Worm (Caenorhabditis elegans): Measurements from ENCODE around the gene F22B7.3.
A peak's percentile ranks its signal among the peaks of the same experiment; 100 is the strongest.

The F22B7.3 gene

ce11 chrIII:8678371-8678770, 29.7 kb downstream of the F22B7.3 start (continued):
- TF ChIP-seq nhr-11 (tag; optimal IDR thresholded peaks at IDR 0.05): no peak
- no peak for TF ChIP-seq egl-27 (tag; optimal IDR thresholded peaks at IDR 0.05)
- peak; percentile 40 for TF ChIP-seq F16B12.6 (tag; optimal IDR thresholded peaks at IDR 0.05)
- TF ChIP-seq zag-1 (tag; optimal IDR thresholded peaks at IDR 0.05): no peak
- peak; percentile 23 to 75 (median 51) for TF ChIP-seq ceh-82 (tag; optimal IDR thresholded peaks at IDR 0.05)
- peak; percentile 36 for TF ChIP-seq zip-4 (GFP tag; optimal IDR thresholded peaks at IDR 0.05)
- peak in 1 of 2 experiments; percentile 60 for TF ChIP-seq mdl-1 (tag; optimal IDR thresholded peaks at IDR 0.05)
- peak; percentile 75 for TF ChIP-seq dsc-1 (tag; optimal IDR thresholded peaks at IDR 0.05)
- peak; percentile 70 for TF ChIP-seq aly-2 (tag; optimal IDR thresholded peaks at IDR 0.05)
- TF ChIP-seq C34B4.2 (tag; optimal IDR thresholded peaks at IDR 0.05): no peak
- peak; percentile 3 for TF ChIP-seq ceh-63 (GFP tag; optimal IDR thresholded peaks at IDR 0.05)
- no peak for TF ChIP-seq ces-1 (GFP tag; optimal IDR thresholded peaks at IDR 0.05)
- TF ChIP-seq C16A3.4 (tag; optimal IDR thresholded peaks at IDR 0.05): peak; percentile 71
- no peak for TF ChIP-seq tlp-1 (tag; optimal IDR thresholded peaks at IDR 0.05)
- peak; percentile 54 for TF ChIP-seq ceh-8 (GFP tag; optimal IDR thresholded peaks at IDR 0.05)
- no peak for TF ChIP-seq aha-1 (tag; optimal IDR thresholded peaks at IDR 0.05)
- TF ChIP-seq ceh-88 (GFP tag; IDR thresholded peaks at IDR 0.05): 0 out of 2 replicates have a peak, but pooled peaks have one; percentile 19
- no peak for TF ChIP-seq nhr-12 (tag; optimal IDR thresholded peaks at IDR 0.05)
- TF ChIP-seq snu-23 (GFP tag; optimal IDR thresholded peaks at IDR 0.05): peak; percentile 85
- no peak for TF ChIP-seq pqm-1 (tag; optimal IDR thresholded peaks at IDR 0.05)
- peak; percentile 66 to 70 for TF ChIP-seq efl-1 (optimal IDR thresholded peaks at IDR 0.05)
- peak; percentile 55 to 96 for TF ChIP-seq efl-1 (GFP tag; optimal IDR thresholded peaks at IDR 0.05 in 1 of 2)
- no peak for TF ChIP-seq nhr-28 (tag; optimal IDR thresholded peaks at IDR 0.05)
- peak; percentile 46 for TF ChIP-seq nhr-77 (tag; optimal IDR thresholded peaks at IDR 0.05)
- peak; percentile 68 for TF ChIP-seq nhr-20 (tag; optimal IDR thresholded peaks at IDR 0.05)
- TF ChIP-seq nhr-85 (tag): peak; percentile 80
- no peak for TF ChIP-seq hlh-4 (tag; optimal IDR thresholded peaks at IDR 0.05)
- TF ChIP-seq tbx-2 (tag; optimal IDR thresholded peaks at IDR 0.05): peak; percentile 61
- TF ChIP-seq nhr-237 (tag; optimal IDR thresholded peaks at IDR 0.05): no peak
- no peak for TF ChIP-seq nhr-84 (tag; optimal IDR thresholded peaks at IDR 0.05)
- TF ChIP-seq nhr-90 (tag; optimal IDR thresholded peaks at IDR 0.05; ENCODE audit: poor library complexity): peak; percentile 61
- peak; percentile 73 for TF ChIP-seq lin-14 (GFP tag; optimal IDR thresholded peaks at IDR 0.05)
- peak; percentile 61 for TF ChIP-seq jun-1 (tag; optimal IDR thresholded peaks at IDR 0.05)
- no peak for TF ChIP-seq hlh-17 (GFP tag; optimal IDR thresholded peaks at IDR 0.05; ENCODE audit: borderline replicate concordance)
- TF ChIP-seq unc-98 (GFP tag; IDR thresholded peaks at IDR 0.05): no peak
- no peak for TF ChIP-seq ets-5 (GFP tag; IDR thresholded peaks at IDR 0.05)
- TF ChIP-seq sptf-1 (tag; optimal IDR thresholded peaks at IDR 0.05): no peak

DNA sequence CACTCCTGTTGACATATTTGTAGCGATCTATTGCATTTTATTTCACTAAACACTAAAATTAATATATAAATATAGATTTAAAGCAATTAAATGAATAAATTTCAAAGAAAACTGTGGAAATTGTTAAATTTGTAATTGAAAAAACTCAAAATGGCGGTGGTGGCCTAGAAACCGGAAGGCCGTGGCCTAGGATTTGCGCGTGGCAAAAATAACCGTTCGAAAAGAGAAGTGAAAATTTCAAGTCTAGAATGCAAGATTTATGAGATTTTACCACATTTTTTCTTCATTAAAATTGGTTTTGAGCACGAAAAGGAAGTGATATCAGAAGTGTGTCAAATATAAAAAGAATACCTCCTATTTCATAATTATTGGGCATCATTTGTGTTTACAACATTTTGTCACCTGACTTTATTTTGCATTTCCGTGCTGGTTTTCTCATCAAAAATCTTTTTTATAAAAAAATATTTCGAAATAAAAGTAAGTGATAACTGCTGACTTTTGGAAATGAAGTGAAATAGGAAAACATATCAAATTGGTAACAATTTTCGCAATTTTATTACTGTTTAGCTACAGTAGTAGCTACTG, 35.1 kb downstream of the F22B7.3 start, which contains the start of gene fli-1:
fli-1 (minus strand) TSS at position 58 of the 585 bp plus-strand sequence.
- TF ChIP-seq swsn-7 (tag; optimal IDR thresholded peaks at IDR 0.05) (peak; percentile 5), pag-3 (tag; optimal IDR thresholded peaks at IDR 0.05; ENCODE audit: borderline replicate concordance, insufficient read depth) (no peak), ceh-90 (tag; optimal IDR thresholded peaks at IDR 0.05) (peak; percentile 60), skn-1 (tag; optimal IDR thresholded peaks at IDR 0.05) (peak; percentile 16), fkh-10 (GFP tag; optimal IDR thresholded peaks at IDR 0.05) (no peak), dpl-1 (GFP tag; optimal IDR thresholded peaks at IDR 0.05) (peak in 1 of 3 experiments; percentile 36), lin-14 (GFP tag; optimal IDR thresholded peaks at IDR 0.05) (peak; percentile 82), jun-1 (tag; optimal IDR thresholded peaks at IDR 0.05) (no peak), snpc-4 (tag; optimal IDR thresholded peaks at IDR 0.05) (no peak), alr-1 (tag; optimal IDR thresholded peaks at IDR 0.05; ENCODE audit: borderline replicate concordance) (no peak), fkh-8 (tag; optimal IDR thresholded peaks at IDR 0.05) (peak; percentile 11), lin-39 (tag; optimal IDR thresholded peaks at IDR 0.05) (no peak), nhr-90 (tag; optimal IDR thresholded peaks at IDR 0.05; ENCODE audit: poor library complexity) (peak; percentile 35), nhr-71 (tag; optimal IDR thresholded peaks at IDR 0.05) (peak; percentile 42), vab-15 (tag; optimal IDR thresholded peaks at IDR 0.05) (no peak), fos-1 (tag; optimal IDR thresholded peaks at IDR 0.05) (no peak), mep-1 (tag; optimal IDR thresholded peaks at IDR 0.05) (peak; percentile 44), dsc-1 (tag; optimal IDR thresholded peaks at IDR 0.05) (peak; percentile 3), F16B12.6 (tag; optimal IDR thresholded peaks at IDR 0.05) (no peak), lir-3 (tag; optimal IDR thresholded peaks at IDR 0.05; ENCODE audit: poor library complexity) (peak; percentile 38), snu-23 (GFP tag; optimal IDR thresholded peaks at IDR 0.05) (peak; percentile 28), ztf-11 (tag; optimal IDR thresholded peaks at IDR 0.05) (peak in 1 of 2 experiments; percentile 14)

All from whole organism, L1 larva.